Worm (Caenorhabditis elegans): ENCODE measurements around the gene col-139.

col-139 gene

DNA sequence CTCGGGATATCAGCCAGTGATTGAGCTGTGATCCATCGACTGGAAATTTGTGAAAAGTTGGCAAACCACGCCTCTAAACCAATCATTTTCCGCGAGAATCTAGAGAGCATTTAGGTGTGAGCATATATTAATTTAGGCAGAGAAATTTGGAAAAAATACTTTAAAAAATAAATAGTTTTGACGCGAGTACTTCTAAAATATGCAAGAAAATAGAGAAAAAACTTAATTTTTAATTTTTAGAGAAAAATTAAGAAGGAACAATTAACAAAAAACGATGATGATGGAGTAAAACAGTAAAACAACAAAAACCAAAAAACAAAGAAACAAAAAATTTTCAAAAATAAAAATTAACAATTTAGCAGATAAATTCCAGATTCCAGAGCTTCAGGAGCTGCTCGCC lies 46.9 kb downstream of the col-139 start, which contains the start of gene txt-6:
txt-6 (minus strand) TSS at position 101 of the 400 bp plus-strand sequence.
- TF ChIP-seq hmg-20 (GFP tag; IDR thresholded peaks at IDR 0.05) (no peak), ama-1 (optimal IDR thresholded peaks at IDR 0.05) (no peak), ama-1 (GFP tag; optimal IDR thresholded peaks at IDR 0.05) (no peak), repo-1 (tag; optimal IDR thresholded peaks at IDR 0.05) (no peak), athp-1 (tag; optimal IDR thresholded peaks at IDR 0.05) (no peak), ztf-25 (GFP tag; IDR thresholded peaks at IDR 0.05) (no peak), let-526 (GFP tag; IDR thresholded peaks at IDR 0.05) (no peak), Y95B8A.8 (GFP tag; IDR thresholded peaks at IDR 0.05) (no peak), ztf-6 (GFP tag; IDR thresholded peaks at IDR 0.05) (no peak), mxl-1 (tag; optimal IDR thresholded peaks at IDR 0.05) (no peak), snpc-1.3 (tag; optimal IDR thresholded peaks at IDR 0.05; ENCODE audit: insufficient read depth) (no peak), egrh-3 (GFP tag; IDR thresholded peaks at IDR 0.05) (no peak), bed-1 (GFP tag; IDR thresholded peaks at IDR 0.05) (no peak), snpc-1.1 (tag; optimal IDR thresholded peaks at IDR 0.05; ENCODE audit: insufficient read depth) (no peak), hlh-26 (GFP tag; conservative IDR thresholded peaks at IDR 0.05) (no peak)
